Fruit fly (Drosophila melanogaster) whole organism, embryonic: Measurements from ENCODE around the gene Cdc16.

Experiments
- ATbp ChIP-seq: fragments of 200-800 bp; sonication (Bioruptor generic); optimal IDR thresholded peaks from 2 replicates; lab custom pipeline; 2017; ENCODE audit warnings: missing biosample characterization, mild to moderate bottlenecking, missing genetic modification characterization, missing genetic modification reagents
- Asciz ChIP-seq: fragments of 200-800 bp; sonication (Bioruptor generic); optimal IDR thresholded peaks from 2 replicates; lab custom pipeline; 2017; ENCODE audit warnings: missing biosample characterization, mild to moderate bottlenecking, missing genetic modification characterization, missing genetic modification reagents
- BEAF-32 ChIP-seq: fragments of 200-800 bp; sonication (Bioruptor generic); optimal IDR thresholded peaks from 3 replicates; lab custom pipeline; 2017; ENCODE audit warnings: missing biosample characterization, missing genetic modification characterization, mild to moderate bottlenecking, moderate library complexity, missing genetic modification reagents
- Bgb ChIP-seq: fragments of 200-800 bp; sonication (Bioruptor generic); IDR thresholded peaks from 2 replicates; pipeline ENCODE4 v1.3.6; 2022; ENCODE audit warnings: missing biosample characterization, missing genetic modification characterization; ENCODE audit not compliant: partially characterized antibody
- CG11695 ChIP-seq: fragments of 200-800 bp; sonication (Bioruptor generic); IDR thresholded peaks from 3 replicates; pipeline ENCODE4 v1.3.6; 2022; ENCODE audit warnings: missing biosample characterization, missing genetic modification characterization
- CG12071 ChIP-seq: fragments of 200-800 bp; sonication (Bioruptor generic); optimal IDR thresholded peaks from 3 replicates; lab custom pipeline; 2018; ENCODE audit warnings: missing biosample characterization, mild to moderate bottlenecking, missing genetic modification characterization
- CG12104 ChIP-seq: fragments of 200-800 bp; sonication (Bioruptor generic); optimal IDR thresholded peaks from 3 replicates; lab custom pipeline; 2016; ENCODE audit warnings: missing biosample characterization, missing genetic modification characterization
- CG12769 ChIP-seq: fragments of 200-800 bp; sonication (Bioruptor generic); optimal IDR thresholded peaks from 2 replicates; lab custom pipeline; 2019; ENCODE audit warnings: missing biosample characterization, mild to moderate bottlenecking, missing genetic modification characterization, moderate library complexity
- CG13424 ChIP-seq: fragments of 200-800 bp; sonication (Bioruptor generic); optimal IDR thresholded peaks from 2 replicates; lab custom pipeline; 2019; ENCODE audit warnings: missing biosample characterization, mild to moderate bottlenecking, missing genetic modification characterization, moderate library complexity
- CG14667 ChIP-seq: fragments of 200-800 bp; sonication (Bioruptor generic); IDR thresholded peaks from 2 replicates; pipeline ENCODE4 v1.3.6; 2022; ENCODE audit warnings: missing biosample characterization, missing genetic modification characterization
- CG14965 ChIP-seq: fragments of 200-800 bp; sonication (Bioruptor generic); optimal IDR thresholded peaks from 2 replicates; lab custom pipeline; 2016; ENCODE audit warnings: missing biosample characterization, missing genetic modification characterization, borderline replicate concordance
- CG15011 ChIP-seq: fragments of 200-800 bp; sonication (Bioruptor generic); optimal IDR thresholded peaks from 3 replicates; lab custom pipeline; 2018; ENCODE audit warnings: missing biosample characterization, mild to moderate bottlenecking, missing genetic modification characterization
- CG16815 ChIP-seq: fragments of 200-800 bp; sonication (Bioruptor generic); optimal IDR thresholded peaks from 3 replicates; lab custom pipeline; 2017; ENCODE audit warnings: missing biosample characterization, mild to moderate bottlenecking, missing genetic modification characterization
- CG17568 ChIP-seq: fragments of 200-800 bp; sonication (Bioruptor generic); optimal IDR thresholded peaks from 2 replicates; lab custom pipeline; 2018; ENCODE audit warnings: missing biosample characterization, mild to moderate bottlenecking, missing genetic modification characterization, moderate library complexity
- CG17912 ChIP-seq: fragments of 200-800 bp; sonication (Bioruptor generic); optimal IDR thresholded peaks from 2 replicates; lab custom pipeline; 2018; ENCODE audit warnings: missing biosample characterization, mild to moderate bottlenecking, missing genetic modification characterization
- CG2116 ChIP-seq: fragments of 200-800 bp; sonication (Bioruptor generic); optimal IDR thresholded peaks from 3 replicates; lab custom pipeline; 2018; ENCODE audit warnings: missing biosample characterization, mild to moderate bottlenecking, missing genetic modification characterization
- CG3281 ChIP-seq: fragments of 200-800 bp; sonication (Bioruptor generic); optimal IDR thresholded peaks from 3 replicates; lab custom pipeline; 2017; ENCODE audit warnings: missing biosample characterization, mild to moderate bottlenecking, missing genetic modification characterization
- CG42726 ChIP-seq: fragments of 200-800 bp; sonication (Bioruptor generic); IDR thresholded peaks from 2 replicates; pipeline ENCODE4 v1.3.6; 2022; ENCODE audit warnings: missing biosample characterization, missing genetic modification characterization; ENCODE audit not compliant: partially characterized antibody
- CG4424 ChIP-seq: fragments of 200-800 bp; sonication (Bioruptor generic); optimal IDR thresholded peaks from 3 replicates; lab custom pipeline; 2016; ENCODE audit warnings: missing biosample characterization, missing genetic modification characterization
- CG6254 ChIP-seq: fragments of 200-800 bp; sonication (Bioruptor generic); optimal IDR thresholded peaks from 3 replicates; lab custom pipeline; 2017; ENCODE audit warnings: mild to moderate bottlenecking, missing biosample characterization, missing genetic modification reagents, missing genetic modification characterization
- CG9609 ChIP-seq: fragments of 200-800 bp; sonication (Bioruptor generic); optimal IDR thresholded peaks from 3 replicates; lab custom pipeline; 2016; ENCODE audit warnings: missing biosample characterization, missing genetic modification characterization
- CG9797 ChIP-seq: fragments of 200-800 bp; sonication (Bioruptor generic); optimal IDR thresholded peaks from 3 replicates; lab custom pipeline; 2018; ENCODE audit warnings: missing biosample characterization, mild to moderate bottlenecking, missing genetic modification characterization
- Chrac-16 ChIP-seq: fragments of 200-800 bp; sonication (Bioruptor generic); optimal IDR thresholded peaks from 3 replicates; lab custom pipeline; 2016; ENCODE audit warnings: missing biosample characterization, missing genetic modification characterization
- CoRest ChIP-seq: fragments of 200-800 bp; sonication (Bioruptor generic); optimal IDR thresholded peaks from 3 replicates; lab custom pipeline; 2018; ENCODE audit warnings: missing biosample characterization, mild to moderate bottlenecking, missing genetic modification characterization, moderate library complexity
- Dfd ChIP-seq, 2 experiments: fragments of >200 bp; optimal IDR thresholded peaks; 2 replicates each; lab custom pipeline; 2017; ENCODE audit warnings: missing biosample characterization in 2 of 2, missing genetic modification characterization in 2 of 2
- Drgx ChIP-seq: fragments of 200-800 bp; sonication (Bioruptor generic); IDR thresholded peaks from 2 replicates; pipeline ENCODE4 v1.3.6; 2022; ENCODE audit warnings: missing biosample characterization, missing genetic modification characterization
- E2f1 ChIP-seq: fragments of 200-800 bp; sonication (Bioruptor generic); IDR thresholded peaks from 2 replicates; pipeline ENCODE4 v1.3.6; 2022; ENCODE audit warnings: missing biosample characterization, missing genetic modification characterization
- HLH54F ChIP-seq: fragments of 200-800 bp; sonication (Bioruptor generic); optimal IDR thresholded peaks from 3 replicates; lab custom pipeline; 2016; ENCODE audit warnings: missing biosample characterization, missing genetic modification characterization
- Hand ChIP-seq: fragments of 200-800 bp; sonication (Bioruptor generic); optimal IDR thresholded peaks from 2 replicates; lab custom pipeline; 2017; ENCODE audit warnings: mild to moderate bottlenecking, missing biosample characterization, missing genetic modification reagents, missing genetic modification characterization
- Lhr ChIP-seq: fragments of 200-800 bp; sonication (Bioruptor generic); optimal IDR thresholded peaks from 3 replicates; lab custom pipeline; 2017; ENCODE audit warnings: mild to moderate bottlenecking, missing biosample characterization, missing genetic modification reagents, missing genetic modification characterization
- MBD-R2 ChIP-seq: fragments of 200-800 bp; sonication (Bioruptor generic); IDR thresholded peaks from 2 replicates; pipeline ENCODE4 v1.3.6; 2022; ENCODE audit warnings: missing biosample characterization, missing genetic modification characterization
- Mad ChIP-seq: fragments of 200-800 bp; sonication (Bioruptor generic); optimal IDR thresholded peaks from 2 replicates; lab custom pipeline; 2016; ENCODE audit warnings: missing biosample characterization, missing genetic modification characterization
- bab2 ChIP-seq: fragments of 200-800 bp; sonication (Bioruptor generic); optimal IDR thresholded peaks from 2 replicates; lab custom pipeline; 2016; ENCODE audit warnings: missing biosample characterization, missing genetic modification characterization
- bcd ChIP-seq: fragments of 200-800 bp; sonication (Bioruptor generic); optimal IDR thresholded peaks from 2 replicates; lab custom pipeline; 2017; ENCODE audit warnings: missing biosample characterization, mild to moderate bottlenecking, missing genetic modification characterization
- br ChIP-seq: fragments of >200 bp; optimal IDR thresholded peaks from 2 replicates; lab custom pipeline; 2017
- caup ChIP-seq: fragments of 200-800 bp; sonication (Bioruptor generic); optimal IDR thresholded peaks from 3 replicates; lab custom pipeline; 2017; ENCODE audit warnings: missing biosample characterization, mild to moderate bottlenecking, missing genetic modification characterization, moderate library complexity; ENCODE audit not compliant: severe bottlenecking
- ci ChIP-seq: fragments of 200-800 bp; sonication (Bioruptor generic); IDR thresholded peaks from 3 replicates; pipeline ENCODE4 v1.3.6; 2022; ENCODE audit warnings: missing biosample characterization, missing genetic modification characterization
- cwo ChIP-seq: fragments of 200-800 bp; sonication (Bioruptor generic); optimal IDR thresholded peaks from 3 replicates; lab custom pipeline; 2017; ENCODE audit warnings: missing biosample characterization, missing genetic modification characterization, mild to moderate bottlenecking, moderate library complexity, missing genetic modification reagents
- eve ChIP-seq, 2 experiments: fragments of >200 bp; optimal IDR thresholded peaks; 2 replicates each; lab custom pipeline; 2017; ENCODE audit warnings: missing biosample characterization in 2 of 2, missing genetic modification characterization in 2 of 2
- gce ChIP-seq: fragments of 200-800 bp; sonication (Bioruptor generic); IDR thresholded peaks from 3 replicates; pipeline ENCODE4 v1.3.6; 2022; ENCODE audit warnings: missing biosample characterization, missing genetic modification characterization
- kah ChIP-seq: fragments of 200-800 bp; sonication (Bioruptor generic); optimal IDR thresholded peaks from 2 replicates; lab custom pipeline; 2018; ENCODE audit warnings: missing biosample characterization, mild to moderate bottlenecking, missing genetic modification characterization
- kni ChIP-seq: fragments of 200-800 bp; sonication (Bioruptor generic); optimal IDR thresholded peaks from 3 replicates; lab custom pipeline; 2017; ENCODE audit warnings: mild to moderate bottlenecking, missing biosample characterization, missing genetic modification reagents, missing genetic modification characterization
- mam ChIP-seq: fragments of 200-800 bp; sonication (Bioruptor generic); optimal IDR thresholded peaks from 3 replicates; lab custom pipeline; 2016; ENCODE audit warnings: missing biosample characterization, missing genetic modification characterization
- nerfin-1 ChIP-seq: fragments of 200-800 bp; sonication (Bioruptor generic); optimal IDR thresholded peaks from 3 replicates; lab custom pipeline; 2019; ENCODE audit warnings: missing biosample characterization, mild to moderate bottlenecking, missing genetic modification characterization, moderate library complexity
- odd ChIP-seq: fragments of 200-800 bp; sonication (Bioruptor generic); optimal IDR thresholded peaks from 2 replicates; lab custom pipeline; 2017; ENCODE audit warnings: missing biosample characterization, mild to moderate bottlenecking, missing genetic modification characterization
- ranshi ChIP-seq: fragments of 200-800 bp; sonication (Bioruptor generic); IDR thresholded peaks from 2 replicates; pipeline ENCODE4 v1.3.6; 2022; ENCODE audit warnings: missing biosample characterization, missing genetic modification characterization
- sens-2 ChIP-seq: fragments of 200-800 bp; sonication (Bioruptor generic); IDR thresholded peaks from 2 replicates; pipeline ENCODE4 v1.3.6; 2022; ENCODE audit warnings: missing biosample characterization, missing genetic modification characterization
- sim ChIP-seq: fragments of 200-800 bp; sonication (Bioruptor generic); IDR thresholded peaks from 2 replicates; pipeline ENCODE4 v1.3.6; 2022; ENCODE audit warnings: missing biosample characterization, missing genetic modification characterization
- slbo ChIP-seq: fragments of 200-800 bp; sonication (Bioruptor generic); IDR thresholded peaks from 2 replicates; pipeline ENCODE4 v1.3.6; 2022; ENCODE audit warnings: missing biosample characterization, missing genetic modification characterization
- tll ChIP-seq, 2 experiments: fragments of 200-800 bp in 1 of 2; fragments of >200 bp in 1 of 2; sonication (Bioruptor generic) in 1 of 2; optimal IDR thresholded peaks; 2 replicates each; lab custom pipeline; 2017 to 2019; ENCODE audit warnings: missing biosample characterization in 2 of 2, missing genetic modification characterization in 2 of 2, mild to moderate bottlenecking in 1 of 2, moderate library complexity in 1 of 2
- usp ChIP-seq: fragments of >200 bp; optimal IDR thresholded peaks from 2 replicates; lab custom pipeline; 2017; ENCODE audit warnings: missing biosample characterization, missing genetic modification characterization

Cdc16 gene

dm6 chr3R:23284256-23284655, 3.3 kb downstream of the Cdc16 start (continued):
- no peak for TF ChIP-seq usp
- TF ChIP-seq tll (GFP tag; optimal IDR thresholded peaks at IDR 0.05; lab: Kevin White, UChicago): no peak
- TF ChIP-seq CG13424 (tag; lab: Kevin White, UChicago): peak; percentile 38
- no peak for TF ChIP-seq HLH54F (GFP tag; lab: Kevin White, UChicago)
- no peak for TF ChIP-seq sim
- peak; percentile 1 for TF ChIP-seq CG6254 (GFP tag; lab: Kevin White, UChicago)
- 0 out of 3 replicates have a peak, but pooled peaks have one; percentile 37 for TF ChIP-seq gce (GFP tag; lab: Robert Waterston, UW)
- no peak for TF ChIP-seq CG17912 (GFP tag; lab: Kevin White, UChicago)
- peak; percentile 24 for TF ChIP-seq CG15011 (GFP tag; lab: Kevin White, UChicago)
- peak; percentile 48 for TF ChIP-seq caup (GFP tag; lab: Kevin White, UChicago)
- peak; percentile 58 for TF ChIP-seq ATbp
- TF ChIP-seq CG16815 (GFP tag; lab: Kevin White, UChicago): no peak
- TF ChIP-seq CG12071 (GFP tag; lab: Kevin White, UChicago): peak; percentile 74
- TF ChIP-seq CG4424: no peak
- peak; percentile 32; the same call in 1 of the 3 replicates for TF ChIP-seq ci
- peak; percentile 74 for TF ChIP-seq odd (GFP tag; lab: Kevin White, UChicago)
- no peak for TF ChIP-seq bcd
- no peak for TF ChIP-seq CG3281
- no peak for TF ChIP-seq slbo (GFP tag; lab: Robert Waterston, UW)
- peak; percentile 26 for TF ChIP-seq nerfin-1
- TF ChIP-seq CG42726 (GFP tag; lab: Robert Waterston, UW): no peak
- TF ChIP-seq kni (GFP tag; lab: Kevin White, UChicago): no peak
- no peak for TF ChIP-seq Dfd (GFP tag; optimal IDR thresholded peaks at IDR 0.05; lab: Kevin White, UChicago)
- TF ChIP-seq Hand (GFP tag; lab: Kevin White, UChicago): no peak
- no peak for TF ChIP-seq br (lab: Kevin White, UChicago)
- no peak for TF ChIP-seq CG12769 (tag; lab: Kevin White, UChicago)
- TF ChIP-seq cwo (GFP tag; lab: Kevin White, UChicago): peak; percentile 35
- no peak for TF ChIP-seq CG2116 (GFP tag; lab: Kevin White, UChicago)
- TF ChIP-seq MBD-R2: no peak
- TF ChIP-seq sens-2 (GFP tag; lab: Robert Waterston, UW): no peak
- 0 out of 3 replicates have a peak, but pooled peaks have one; percentile 14 for TF ChIP-seq CG11695 (GFP tag; lab: Robert Waterston, UW)
- TF ChIP-seq Bgb (GFP tag; lab: Robert Waterston, UW): no peak
- no peak for TF ChIP-seq Mad (GFP tag; lab: Kevin White, UChicago)
- no peak for TF ChIP-seq BEAF-32 (GFP tag; lab: Kevin White, UChicago)
- TF ChIP-seq Lhr (GFP tag; lab: Kevin White, UChicago): no peak
- TF ChIP-seq CG9797: no peak
- no peak for TF ChIP-seq CG14965
- no peak for TF ChIP-seq Drgx (GFP tag; lab: Robert Waterston, UW)
- TF ChIP-seq ranshi (GFP tag; lab: Robert Waterston, UW): no peak
- peak; percentile 8 for TF ChIP-seq kah
- no peak for TF ChIP-seq Chrac-16
- no peak for TF ChIP-seq E2f1 (GFP tag; lab: Robert Waterston, UW)
- TF ChIP-seq CG12104 (GFP tag; lab: Kevin White, UChicago): no peak
- TF ChIP-seq mam (GFP tag; lab: Kevin White, UChicago): no peak
- no peak for TF ChIP-seq CG14667 (GFP tag; lab: Robert Waterston, UW)
- no peak for TF ChIP-seq CG17568 (GFP tag; lab: Kevin White, UChicago)
- no peak for TF ChIP-seq bab2
- TF ChIP-seq CG9609 (GFP tag; lab: Kevin White, UChicago): no peak
- TF ChIP-seq Asciz (GFP tag; lab: Kevin White, UChicago): peak; percentile 49
- no peak for TF ChIP-seq eve (GFP tag; optimal IDR thresholded peaks at IDR 0.05; lab: Kevin White, UChicago)
- TF ChIP-seq CoRest: no peak
